Fruit fly (Drosophila melanogaster): ENCODE data around the gene CG14323.
A peak's percentile ranks its signal among the peaks of the same experiment; 100 is the strongest.

The CG14323 gene

DNA sequence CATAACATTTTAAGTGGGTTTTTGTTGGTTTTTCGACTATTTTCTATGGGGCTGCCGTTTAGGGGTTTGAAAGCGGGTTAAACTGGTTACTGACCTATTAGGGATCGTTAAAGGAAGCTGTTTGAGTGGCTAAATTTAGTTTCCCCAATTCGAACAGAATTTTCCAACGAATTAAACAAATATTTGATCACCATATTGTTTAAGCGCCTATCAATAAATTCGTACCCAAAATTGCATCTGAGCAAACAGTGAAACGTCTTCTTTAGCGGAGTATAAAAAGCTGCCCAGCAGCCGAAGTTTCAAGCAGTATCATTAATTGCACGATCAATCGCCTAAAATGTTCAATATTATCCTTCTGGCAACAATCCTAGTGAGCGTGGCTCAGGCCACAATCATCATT lies 27.8 kb downstream of the CG14323 start, which contains the start of gene Sgs5bis:
Gene Sgs5bis (plus strand): TSS at position 301 of the 400 bp plus-strand sequence.
- no peak for TF ChIP-seq OdsH (GFP tag; optimal IDR thresholded peaks at IDR 0.05)
- TF ChIP-seq CG9705 (GFP tag; optimal IDR thresholded peaks at IDR 0.05), result no peak
- TF ChIP-seq Dfd (GFP tag; optimal IDR thresholded peaks at IDR 0.05), result no peak

DNA sequence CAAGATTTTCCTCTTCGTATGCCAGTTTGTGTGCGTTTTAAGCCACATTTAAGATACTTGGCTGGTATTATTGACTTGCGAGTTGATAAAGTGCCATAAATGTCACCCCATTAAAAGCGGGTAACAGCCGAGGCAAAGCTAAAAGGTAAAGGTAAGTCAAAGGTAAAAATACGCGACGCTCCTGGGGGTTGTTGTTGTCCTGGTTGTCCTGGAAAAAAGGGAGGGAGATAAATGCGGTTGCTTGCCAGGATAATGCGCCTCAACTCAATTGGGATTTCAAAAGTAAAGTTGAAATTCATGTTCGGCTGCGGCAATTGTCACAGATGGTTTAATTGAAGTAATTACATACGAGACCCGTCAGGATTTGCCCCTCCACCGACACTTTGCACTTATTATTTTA lies 28.4 kb downstream of the CG14323 start:
- TF ChIP-seq dl (GFP tag; optimal IDR thresholded peaks at IDR 0.05; ENCODE audit: insufficient read depth in 1 of 2, partially characterized antibody in 2 of 2) (no peak), CG32264 (GFP tag; optimal IDR thresholded peaks at IDR 0.05) (no peak), sv (GFP tag; optimal IDR thresholded peaks at IDR 0.05) (no peak), Jra (GFP tag; optimal IDR thresholded peaks at IDR 0.05) (no peak), Hr78 (GFP tag; optimal IDR thresholded peaks at IDR 0.05) (no peak), CrebA (GFP tag; optimal IDR thresholded peaks at IDR 0.05; ENCODE audit: borderline replicate concordance) (no peak)

DNA sequence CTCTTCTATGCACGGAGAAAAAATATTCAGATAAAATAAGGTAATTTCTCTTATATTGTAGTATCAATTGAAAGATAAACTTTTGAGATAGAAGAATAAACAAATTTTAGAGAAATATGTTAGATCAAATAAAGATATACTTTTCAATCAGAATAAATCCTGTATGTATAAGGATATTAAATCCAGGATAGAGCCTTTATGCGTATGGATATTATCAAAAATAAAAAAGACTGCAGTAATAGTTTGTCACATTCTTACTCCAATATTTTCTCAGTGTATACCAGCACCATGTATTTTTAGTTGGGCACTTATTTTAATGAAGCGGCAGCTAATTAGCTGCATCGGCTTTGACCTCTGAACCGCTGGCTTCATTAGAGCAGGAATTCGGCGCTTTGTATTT lies 30.1 kb downstream of the CG14323 start:
- TF ChIP-seq Jra (GFP tag; optimal IDR thresholded peaks at IDR 0.05), result no peak
- TF ChIP-seq jim (GFP tag; optimal IDR thresholded peaks at IDR 0.05), result no peak

DNA sequence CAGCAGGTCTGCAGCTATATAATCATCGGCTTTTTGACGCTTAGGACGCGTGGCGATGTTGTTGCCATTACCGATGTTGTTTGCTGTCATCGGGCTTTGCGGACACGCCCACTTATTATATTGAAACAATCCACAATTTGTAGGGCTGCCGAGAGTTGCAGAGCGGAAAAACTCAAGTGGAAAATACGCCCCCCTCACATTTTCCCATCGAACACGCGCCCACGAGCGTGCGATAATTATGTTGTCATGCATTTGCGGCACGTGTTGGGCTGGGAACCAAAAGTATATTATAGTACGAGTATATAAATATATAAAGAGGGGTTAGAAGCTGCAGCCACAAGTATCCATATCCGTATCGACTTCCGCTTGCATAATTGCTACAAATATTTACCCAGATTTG lies 33.1 kb downstream of the CG14323 start:
- TF ChIP-seq Sp1 (GFP tag; optimal IDR thresholded peaks at IDR 0.05), result no peak
- no peak for TF ChIP-seq pan (optimal IDR thresholded peaks at IDR 0.05)
- TF ChIP-seq CG9705 (GFP tag; optimal IDR thresholded peaks at IDR 0.05), result no peak
- TF ChIP-seq Dfd (GFP tag; optimal IDR thresholded peaks at IDR 0.05), result no peak

DNA sequence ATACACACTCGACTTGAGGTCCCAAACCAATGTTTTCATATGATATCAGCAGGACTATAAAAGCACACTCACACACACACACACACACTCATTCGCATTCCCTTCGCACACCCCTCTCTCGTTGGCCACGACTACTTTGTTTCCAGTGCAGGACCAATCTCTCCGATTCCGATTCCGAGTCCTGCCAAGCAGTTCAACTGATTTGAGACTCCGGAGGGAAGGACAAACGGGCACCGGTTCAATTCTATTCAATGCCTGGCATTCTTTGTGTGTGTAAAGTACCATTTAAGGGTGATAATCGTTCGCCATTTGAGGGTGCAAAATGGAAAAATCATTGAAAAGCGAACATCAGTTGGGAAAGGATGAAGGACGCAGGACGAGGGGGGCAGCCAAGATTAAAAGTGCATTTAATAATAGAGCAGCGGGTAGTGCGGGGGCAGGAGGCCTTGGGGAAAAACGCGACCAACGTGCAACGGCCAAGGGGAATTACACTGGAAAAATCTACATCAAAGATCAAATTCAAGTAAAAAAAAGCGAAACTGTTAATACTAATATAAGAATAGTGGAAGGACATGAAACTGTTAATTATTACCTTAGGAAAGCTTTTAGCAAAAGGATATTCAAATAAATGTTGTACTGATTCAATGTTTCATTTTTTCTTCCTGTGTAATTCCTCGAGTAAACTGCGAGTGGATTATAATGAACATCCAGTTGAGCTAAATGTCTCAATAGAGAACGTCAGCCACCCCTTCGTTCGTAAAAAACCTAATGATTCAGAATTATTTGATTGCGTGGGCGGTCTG lies 38.1 kb downstream of the CG14323 start:
- no peak for TF ChIP-seq sv (GFP tag; optimal IDR thresholded peaks at IDR 0.05)
- no peak for TF ChIP-seq Abd-B (GFP tag; optimal IDR thresholded peaks at IDR 0.05)
- TF ChIP-seq jim (GFP tag; optimal IDR thresholded peaks at IDR 0.05), result no peak
- TF ChIP-seq OdsH (GFP tag; optimal IDR thresholded peaks at IDR 0.05), result peak; percentile 22
- TF ChIP-seq Myc (optimal IDR thresholded peaks at IDR 0.05), result no peak
- TF ChIP-seq h (GFP tag; optimal IDR thresholded peaks at IDR 0.05), result peak; percentile 44
- TF ChIP-seq br (GFP tag; optimal IDR thresholded peaks at IDR 0.05), result peak; percentile 12
- no peak for TF ChIP-seq Jra (GFP tag; optimal IDR thresholded peaks at IDR 0.05)
- TF ChIP-seq N (GFP tag; optimal IDR thresholded peaks at IDR 0.05), result no peak
- peak in 1 of 2 experiments; percentile 57 for TF ChIP-seq foxo (GFP tag; optimal IDR thresholded peaks at IDR 0.05)
- TF ChIP-seq pan (optimal IDR thresholded peaks at IDR 0.05), result no peak
- no peak for TF ChIP-seq Mio (GFP tag; optimal IDR thresholded peaks at IDR 0.05)
- peak; percentile 23 for TF ChIP-seq Dfd (GFP tag; optimal IDR thresholded peaks at IDR 0.05)
- TF ChIP-seq sage (GFP tag; optimal IDR thresholded peaks at IDR 0.05), result no peak
- TF ChIP-seq Hr83 (GFP tag; optimal IDR thresholded peaks at IDR 0.05; ENCODE audit: poor library complexity, severe bottlenecking), result no peak
- TF ChIP-seq brk (GFP tag; optimal IDR thresholded peaks at IDR 0.05), result no peak
- TF ChIP-seq Hnf4 (GFP tag; optimal IDR thresholded peaks at IDR 0.05), result no peak
- TF ChIP-seq rgr (GFP tag; optimal IDR thresholded peaks at IDR 0.05), result peak; percentile 23
- TF ChIP-seq GATAd (GFP tag; optimal IDR thresholded peaks at IDR 0.05), result no peak
- no peak for TF ChIP-seq CG32264 (GFP tag; optimal IDR thresholded peaks at IDR 0.05)
- TF ChIP-seq woc (GFP tag; optimal IDR thresholded peaks at IDR 0.05), result no peak
- no peak for TF ChIP-seq Hr78 (GFP tag; optimal IDR thresholded peaks at IDR 0.05)
- no peak for TF ChIP-seq usp (GFP tag; optimal IDR thresholded peaks at IDR 0.05)
- TF ChIP-seq HLH106 (tag; optimal IDR thresholded peaks at IDR 0.05), result peak; percentile 53
- no peak for TF ChIP-seq CG9705 (GFP tag; optimal IDR thresholded peaks at IDR 0.05)
- TF ChIP-seq fru (GFP tag; optimal IDR thresholded peaks at IDR 0.05), result peak; percentile 40
- TF ChIP-seq dl (GFP tag; optimal IDR thresholded peaks at IDR 0.05; ENCODE audit: insufficient read depth in 1 of 2, partially characterized antibody in 2 of 2), result no peak
- TF ChIP-seq psq (GFP tag; optimal IDR thresholded peaks at IDR 0.05), result no peak
- TF ChIP-seq dmrt93B (GFP tag; optimal IDR thresholded peaks at IDR 0.05), result no peak
- TF ChIP-seq dsf (GFP tag; optimal IDR thresholded peaks at IDR 0.05; ENCODE audit: borderline replicate concordance), result no peak
- peak; percentile 52 for TF ChIP-seq Sp1 (GFP tag; optimal IDR thresholded peaks at IDR 0.05)
- no peak for TF ChIP-seq lola (GFP tag; optimal IDR thresholded peaks at IDR 0.05)
- peak; percentile 29 for TF ChIP-seq ey (GFP tag; optimal IDR thresholded peaks at IDR 0.05)
- no peak for TF ChIP-seq Vsx2 (GFP tag; optimal IDR thresholded peaks at IDR 0.05; ENCODE audit: partially characterized antibody)
- TF ChIP-seq tai (GFP tag; optimal IDR thresholded peaks at IDR 0.05), result no peak
- TF ChIP-seq Rel (GFP tag; optimal IDR thresholded peaks at IDR 0.05), result no peak
- no peak for TF ChIP-seq Rel (tag; optimal IDR thresholded peaks at IDR 0.05)
- TF ChIP-seq CrebA (GFP tag; optimal IDR thresholded peaks at IDR 0.05; ENCODE audit: borderline replicate concordance), result no peak
- TF ChIP-seq Dif (GFP tag; optimal IDR thresholded peaks at IDR 0.05; ENCODE audit: partially characterized antibody), result no peak

Measured in whole organism, wandering third instar larva.